Worm (Caenorhabditis elegans) whole organism, young adult: ENCODE measurements around the gene hum-8.

ENCODE experiments used
- B0019.2 ChIP-seq: fragments of 200-800 bp; sonication (Bioruptor generic); conservative IDR thresholded peaks from 2 replicates; pipeline ENCODE4 v1.3.6; 2022; ENCODE audit warnings: missing genetic modification reagents, missing genetic modification characterization, missing compliant biosample characterization
- B0261.1 ChIP-seq: sonication (generic microtip); optimal IDR thresholded peaks from 2 replicates; lab custom pipeline; 2016; ENCODE audit warnings: mild to moderate bottlenecking, missing genetic modification characterization, moderate library complexity, missing compliant biosample characterization
- B0336.3 ChIP-seq: fragments of 200-800 bp; sonication (Bioruptor generic); IDR thresholded peaks from 2 replicates; pipeline ENCODE4 v1.3.6; 2022; ENCODE audit warnings: missing genetic modification characterization, missing compliant biosample characterization
- C17E4.6 ChIP-seq: fragments of 200-800 bp; sonication (Bioruptor generic); IDR thresholded peaks from 2 replicates; pipeline ENCODE4 v1.3.6; 2022; ENCODE audit warnings: missing genetic modification reagents, missing genetic modification characterization, missing compliant biosample characterization
- F23B12.7 ChIP-seq: sonication (generic microtip); optimal IDR thresholded peaks from 2 replicates; lab custom pipeline; 2017; ENCODE audit warnings: missing genetic modification characterization, mild to moderate bottlenecking, missing compliant biosample characterization, antibody characterized with exemption, moderate library complexity; ENCODE audit not compliant: insufficient read depth
- F37B4.10 ChIP-seq: fragments of 200-800 bp; sonication (Bioruptor generic); IDR thresholded peaks from 2 replicates; pipeline ENCODE4 v1.3.6; 2022; ENCODE audit warnings: missing genetic modification characterization, missing compliant biosample characterization
- F52B5.7 ChIP-seq: sonication (generic microtip); optimal IDR thresholded peaks from 2 replicates; lab custom pipeline; 2016; ENCODE audit warnings: mild to moderate bottlenecking, missing genetic modification characterization, missing compliant biosample characterization
- F57C9.4 ChIP-seq: sonication (generic microtip); optimal IDR thresholded peaks from 2 replicates; lab custom pipeline; 2017; ENCODE audit warnings: mild to moderate bottlenecking, missing genetic modification characterization, missing compliant biosample characterization
- K11D2.4 ChIP-seq: fragments of 200-800 bp; sonication (Bioruptor generic); IDR thresholded peaks from 2 replicates; pipeline ENCODE4 v1.3.6; 2022; ENCODE audit warnings: missing genetic modification reagents, missing genetic modification characterization, missing compliant biosample characterization
- Y53F4B.3 ChIP-seq: fragments of 200-800 bp; sonication (Bioruptor generic); IDR thresholded peaks from 2 replicates; pipeline ENCODE4 v1.3.6; 2022; ENCODE audit warnings: missing genetic modification reagents, missing genetic modification characterization, missing compliant biosample characterization
- Y56A3A.18 ChIP-seq: fragments of 200-800 bp; sonication (Bioruptor generic); IDR thresholded peaks from 2 replicates; pipeline ENCODE4 v1.3.6; 2022; ENCODE audit warnings: missing genetic modification reagents, missing genetic modification characterization, missing compliant biosample characterization
- aptf-2 ChIP-seq: fragments of 200-800 bp; sonication (Bioruptor generic); conservative IDR thresholded peaks from 2 replicates; pipeline ENCODE4 v1.3.6; 2022; ENCODE audit warnings: missing genetic modification reagents, missing genetic modification characterization, missing compliant biosample characterization
- atf-7 ChIP-seq: sonication (generic microtip); optimal IDR thresholded peaks from 2 replicates; lab custom pipeline; 2017; ENCODE audit warnings: mild to moderate bottlenecking, missing genetic modification characterization, missing compliant biosample characterization
- attf-5 ChIP-seq: fragments of 200-800 bp; sonication (Bioruptor generic); optimal IDR thresholded peaks from 2 replicates; lab custom pipeline; 2018; ENCODE audit warnings: mild to moderate bottlenecking, missing genetic modification characterization, missing compliant biosample characterization
- attf-6 ChIP-seq: fragments of 200-800 bp; sonication (Bioruptor generic); IDR thresholded peaks from 2 replicates; pipeline ENCODE4 v1.3.6; 2022; ENCODE audit warnings: missing genetic modification reagents, missing genetic modification characterization, missing compliant biosample characterization
- bed-2 ChIP-seq: fragments of 200-800 bp; sonication (Bioruptor generic); IDR thresholded peaks from 2 replicates; pipeline ENCODE4 v1.3.6; 2022; ENCODE audit warnings: missing genetic modification reagents, missing genetic modification characterization, missing compliant biosample characterization
- ccch-3 ChIP-seq: fragments of 200-800 bp; sonication (Bioruptor generic); optimal IDR thresholded peaks from 2 replicates; lab custom pipeline; 2018; ENCODE audit warnings: mild to moderate bottlenecking, missing genetic modification characterization, missing compliant biosample characterization
- ceh-100 ChIP-seq: fragments of 200-800 bp; sonication (Bioruptor generic); IDR thresholded peaks from 2 replicates; pipeline ENCODE4 v1.3.6; 2022; ENCODE audit warnings: missing genetic modification reagents, missing genetic modification characterization, missing compliant biosample characterization
- ceh-27 ChIP-seq: fragments of 200-800 bp; sonication (Bioruptor generic); optimal IDR thresholded peaks from 2 replicates; lab custom pipeline; 2018; ENCODE audit warnings: mild to moderate bottlenecking, missing genetic modification characterization, moderate library complexity, missing compliant biosample characterization
- dox-1 ChIP-seq: fragments of 200-800 bp; sonication (Bioruptor generic); IDR thresholded peaks from 2 replicates; pipeline ENCODE4 v1.3.6; 2022; ENCODE audit warnings: missing genetic modification reagents, missing genetic modification characterization, missing compliant biosample characterization
- egrh-3 ChIP-seq: fragments of 200-800 bp; sonication (Bioruptor generic); IDR thresholded peaks from 2 replicates; pipeline ENCODE4 v1.3.6; 2022; ENCODE audit warnings: missing genetic modification reagents, missing genetic modification characterization, missing compliant biosample characterization
- ekl-4 ChIP-seq: fragments of 200-800 bp; sonication (Bioruptor generic); IDR thresholded peaks from 2 replicates; pipeline ENCODE4 v1.3.6; 2022; ENCODE audit warnings: missing genetic modification reagents, missing genetic modification characterization, missing compliant biosample characterization
- ets-4 ChIP-seq: fragments of 200-800 bp; sonication (Bioruptor generic); optimal IDR thresholded peaks from 2 replicates; lab custom pipeline; 2018; ENCODE audit warnings: mild to moderate bottlenecking, missing genetic modification characterization, missing compliant biosample characterization
- fkh-3 ChIP-seq: sonication (generic microtip); optimal IDR thresholded peaks from 2 replicates; lab custom pipeline; 2016; ENCODE audit warnings: mild to moderate bottlenecking, missing genetic modification characterization, missing compliant biosample characterization
- hlh-26 ChIP-seq: fragments of 200-800 bp; sonication (Bioruptor generic); conservative IDR thresholded peaks from 2 replicates; pipeline ENCODE4 v1.3.6; 2022; ENCODE audit warnings: missing genetic modification reagents, missing genetic modification characterization, missing compliant biosample characterization
- lin-35 ChIP-seq, 3 experiments: fragments of 150-350 bp in 2 of 3; sonication (generic microtip) in 1 of 3; optimal IDR thresholded peaks; 2 replicates each; lab custom pipeline; 2014 to 2018; ENCODE audit warnings: missing biosample characterization in 3 of 3, missing genetic modification characterization in 3 of 3, missing genetic modification reagents in 3 of 3
- lin-40 ChIP-seq: sonication (generic microtip); optimal IDR thresholded peaks from 2 replicates; lab custom pipeline; 2016; ENCODE audit warnings: missing genetic modification characterization, mild to moderate bottlenecking, missing compliant biosample characterization, missing genotype, missing genetic modification reagents
- lsy-27 ChIP-seq: sonication (generic microtip); optimal IDR thresholded peaks from 2 replicates; lab custom pipeline; 2017; ENCODE audit warnings: missing genetic modification characterization, mild to moderate bottlenecking, missing compliant biosample characterization, antibody characterized with exemption, missing genotype, borderline replicate concordance; ENCODE audit not compliant: insufficient read depth
- madf-3 ChIP-seq: fragments of 200-800 bp; sonication (Bioruptor generic); IDR thresholded peaks from 2 replicates; pipeline ENCODE4 v1.3.6; 2022; ENCODE audit warnings: missing genetic modification reagents, missing genetic modification characterization, missing compliant biosample characterization
- mcd-1 ChIP-seq: fragments of 200-800 bp; sonication (Bioruptor generic); IDR thresholded peaks from 2 replicates; pipeline ENCODE4 v1.3.6; 2022; ENCODE audit warnings: missing genetic modification reagents, missing genetic modification characterization, missing compliant biosample characterization
- mes-4 ChIP-seq: sonication (generic microtip); optimal IDR thresholded peaks from 2 replicates; lab custom pipeline; 2016; ENCODE audit warnings: missing genotype, missing genetic modification characterization, missing compliant biosample characterization
- mxl-1 ChIP-seq: sonication (generic microtip); optimal IDR thresholded peaks from 2 replicates; lab custom pipeline; 2016; ENCODE audit warnings: missing genetic modification characterization, missing compliant biosample characterization
- nfya-2 ChIP-seq: fragments of 200-800 bp; sonication (Bioruptor generic); IDR thresholded peaks from 2 replicates; pipeline ENCODE4 v1.3.6; 2022; ENCODE audit warnings: missing genetic modification reagents, missing genetic modification characterization, missing compliant biosample characterization
- nhr-27 ChIP-seq: fragments of 200-800 bp; sonication (Bioruptor generic); optimal IDR thresholded peaks from 2 replicates; lab custom pipeline; 2018; ENCODE audit warnings: mild to moderate bottlenecking, missing genetic modification characterization, moderate library complexity, missing compliant biosample characterization
- pha-4 ChIP-seq: fragments of 150-350 bp; sonication (generic microtip); optimal IDR thresholded peaks from 2 replicates; lab custom pipeline; 2014; ENCODE audit warnings: missing biosample characterization, missing genetic modification reagents, missing genetic modification characterization
- repo-1 ChIP-seq: sonication (generic microtip); optimal IDR thresholded peaks from 2 replicates; lab custom pipeline; 2017; ENCODE audit warnings: mild to moderate bottlenecking, missing genetic modification characterization, missing compliant biosample characterization
- rpc-1 ChIP-seq, 2 experiments: fragments of 150-350 bp in 1 of 2; sonication (generic microtip) in 1 of 2; optimal IDR thresholded peaks; 2 replicates each; lab custom pipeline; 2014 to 2018; ENCODE audit warnings: missing biosample characterization in 1 of 2, missing genetic modification characterization in 1 of 2, missing genetic modification reagents in 1 of 2, missing genotype in 1 of 2
- snpc-1.3 ChIP-seq: sonication (generic microtip); optimal IDR thresholded peaks from 2 replicates; lab custom pipeline; 2017; ENCODE audit warnings: missing genetic modification characterization, mild to moderate bottlenecking, missing compliant biosample characterization, antibody characterized with exemption, moderate library complexity, missing genotype, missing genetic modification reagents; ENCODE audit not compliant: insufficient read depth
- snpc-3.4 ChIP-seq: sonication (generic microtip); optimal IDR thresholded peaks from 2 replicates; lab custom pipeline; 2017; ENCODE audit warnings: missing genetic modification characterization, mild to moderate bottlenecking, missing compliant biosample characterization, antibody characterized with exemption, moderate library complexity, missing genotype, missing genetic modification reagents
- somi-1 ChIP-seq: fragments of 200-800 bp; sonication (Bioruptor generic); optimal IDR thresholded peaks from 2 replicates; lab custom pipeline; 2018; ENCODE audit warnings: mild to moderate bottlenecking, missing genetic modification characterization, missing compliant biosample characterization
- tlf-1 ChIP-seq: fragments of 200-800 bp; sonication (Bioruptor generic); optimal IDR thresholded peaks from 2 replicates; lab custom pipeline; 2018; ENCODE audit warnings: mild to moderate bottlenecking, missing genetic modification characterization, missing compliant biosample characterization
- unc-62 ChIP-seq: fragments of 150-350 bp; optimal IDR thresholded peaks from 2 replicates; lab custom pipeline; 2014; ENCODE audit warnings: missing biosample characterization, missing genetic modification reagents, missing genetic modification characterization
- zfh-2 ChIP-seq: fragments of 200-800 bp; sonication (Bioruptor generic); conservative IDR thresholded peaks from 2 replicates; pipeline ENCODE4 v1.3.6; 2022; ENCODE audit warnings: missing genetic modification reagents, missing genetic modification characterization, missing compliant biosample characterization
- zim-3 ChIP-seq: sonication (generic microtip); optimal IDR thresholded peaks from 2 replicates; lab custom pipeline; 2017; ENCODE audit warnings: mild to moderate bottlenecking, missing genetic modification characterization, moderate library complexity, missing compliant biosample characterization
- ztf-18 ChIP-seq: sonication (generic microtip); optimal IDR thresholded peaks from 2 replicates; lab custom pipeline; 2016; ENCODE audit warnings: missing genotype, mild to moderate bottlenecking, missing genetic modification characterization, missing compliant biosample characterization
- ztf-22 ChIP-seq: fragments of 200-800 bp; sonication (Bioruptor generic); optimal IDR thresholded peaks from 2 replicates; lab custom pipeline; 2018; ENCODE audit warnings: mild to moderate bottlenecking, missing genetic modification characterization, moderate library complexity, missing compliant biosample characterization
- ztf-26 ChIP-seq: sonication (generic microtip); optimal IDR thresholded peaks from 2 replicates; lab custom pipeline; 2017; ENCODE audit warnings: missing genetic modification characterization, missing compliant biosample characterization
- ztf-28 ChIP-seq: fragments of 200-800 bp; sonication (Bioruptor generic); IDR thresholded peaks from 2 replicates; pipeline ENCODE4 v1.3.6; 2022; ENCODE audit warnings: missing genetic modification reagents, missing genetic modification characterization, missing compliant biosample characterization
- ztf-3 ChIP-seq: fragments of 200-800 bp; sonication (Bioruptor generic); optimal IDR thresholded peaks from 2 replicates; lab custom pipeline; 2018; ENCODE audit warnings: mild to moderate bottlenecking, missing genetic modification characterization, missing compliant biosample characterization

The hum-8 gene

ce11 chrIV:410420-410891 lies 29.9 kb downstream of the hum-8 start, which contains the start of gene T07A9.12 (continued):
- TF ChIP-seq ets-4 (GFP tag; lab: Kevin White, UChicago) (no peak), ccch-3 (GFP tag; lab: Kevin White, UChicago) (no peak), Y53F4B.3 (GFP tag; lab: Robert Waterston, UW) (no peak), K11D2.4 (GFP tag; lab: Robert Waterston, UW) (0 out of 2 replicates have a peak, but pooled peaks have one; percentile 13), atf-7 (tag; lab: Kevin White, UChicago) (no peak), tlf-1 (GFP tag; lab: Kevin White, UChicago) (no peak), dox-1 (GFP tag; lab: Robert Waterston, UW) (no peak), mxl-1 (tag; lab: Kevin White, UChicago) (no peak), egrh-3 (peak; percentile 21; the same call in 1 of the 2 replicates), fkh-3 (no peak), bed-2 (GFP tag; lab: Robert Waterston, UW) (no peak), hlh-26 (GFP tag; lab: Robert Waterston, UW) (no peak), ceh-100 (GFP tag; lab: Robert Waterston, UW) (peak; percentile 90), F52B5.7 (no peak), unc-62 (GFP tag; lab: Kevin White, UChicago) (no peak), snpc-1.3 (no peak), lin-40 (peak; percentile 72), zim-3 (tag; lab: Kevin White, UChicago) (no peak), B0261.1 (no peak), nfya-2 (GFP tag; lab: Robert Waterston, UW) (no peak), ztf-18 (no peak), ztf-26 (tag; lab: Kevin White, UChicago) (no peak), mcd-1 (GFP tag; lab: Robert Waterston, UW) (peak; percentile 45), B0019.2 (GFP tag; lab: Robert Waterston, UW) (no peak), ekl-4 (GFP tag; lab: Robert Waterston, UW) (no peak), ztf-3 (GFP tag; lab: Kevin White, UChicago) (no peak), madf-3 (no peak), B0336.3 (GFP tag; lab: Robert Waterston, UW) (no peak), snpc-3.4 (tag; lab: Kevin White, UChicago) (no peak), Y56A3A.18 (GFP tag; lab: Robert Waterston, UW) (no peak), attf-6 (GFP tag; lab: Robert Waterston, UW) (no peak), ztf-22 (GFP tag; lab: Kevin White, UChicago) (no peak), repo-1 (tag; lab: Kevin White, UChicago) (no peak), somi-1 (GFP tag; lab: Kevin White, UChicago) (no peak), nhr-27 (tag; lab: Kevin White, UChicago) (no peak), mes-4 (tag; lab: Kevin White, UChicago) (no peak), F37B4.10 (GFP tag; lab: Robert Waterston, UW) (no peak), lsy-27 (tag; lab: Kevin White, UChicago) (no peak), ztf-28 (no peak), F23B12.7 (no peak), attf-5 (GFP tag; lab: Kevin White, UChicago) (peak; percentile 83), C17E4.6 (GFP tag; lab: Robert Waterston, UW) (no peak), lin-35 (GFP tag; optimal IDR thresholded peaks at IDR 0.05; lab: Kevin White, UChicago) (peak in 1 of 3 experiments; percentile 39), pha-4 (tag; lab: Kevin White, UChicago) (no peak), aptf-2 (GFP tag; lab: Robert Waterston, UW) (no peak), rpc-1 (optimal IDR thresholded peaks at IDR 0.05; lab: Kevin White, UChicago) (no peak), rpc-1 (tag; optimal IDR thresholded peaks at IDR 0.05; lab: Kevin White, UChicago) (no peak), F57C9.4 (no peak), ceh-27 (GFP tag; lab: Kevin White, UChicago) (no peak), zfh-2 (no peak)
